Fruit fly (Drosophila melanogaster) S2 (cell line): Measurements from ENCODE around the gene shams.

Source experiments
- CG8478 ChIP-seq: fragments of >200 bp; optimal IDR thresholded peaks from 2 replicates; lab custom pipeline; 2018
- CTCF ChIP-seq, 2 experiments: fragments of >200 bp; optimal IDR thresholded peaks; 2 replicates each; lab custom pipeline; 2018

DNA sequence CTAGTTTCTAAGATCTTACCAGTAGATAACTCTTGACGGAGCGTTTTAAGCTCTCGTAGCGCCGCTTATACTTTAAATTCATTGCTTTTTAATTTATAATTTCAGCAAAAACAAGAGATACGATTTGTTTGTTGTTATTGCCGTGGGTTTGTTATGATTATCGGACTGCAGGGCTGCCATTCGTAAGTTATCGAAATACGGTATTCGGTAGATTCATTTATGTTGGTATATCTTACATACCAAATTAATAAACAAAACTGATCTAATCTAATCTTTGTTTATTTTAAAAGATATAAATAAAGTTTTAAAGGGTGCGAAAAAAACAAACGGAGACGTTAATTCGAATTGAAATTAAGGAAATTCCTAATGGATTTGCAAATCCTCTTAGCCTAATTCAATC lies 18.4 kb downstream of the shams start, which contains the start of the genes CG31111 and stac:
- TF ChIP-seq CG8478 (lab: Kevin White, UChicago) (no peak), CTCF (optimal IDR thresholded peaks at IDR 0.05; lab: Kevin White, UChicago) (no peak)
